Fruit fly (Drosophila melanogaster): ENCODE results near the gene Mink.

dm6 chr3R:24889303-24889892 lies 32.9 kb upstream of the Mink start:
- TF ChIP-seq Myc (optimal IDR thresholded peaks at IDR 0.05) = no peak
- no peak for TF ChIP-seq ey (GFP tag; optimal IDR thresholded peaks at IDR 0.05)
- no peak for TF ChIP-seq Dfd (GFP tag; optimal IDR thresholded peaks at IDR 0.05)
- no peak for TF ChIP-seq Hnf4 (GFP tag; optimal IDR thresholded peaks at IDR 0.05)
- no peak for TF ChIP-seq sv (GFP tag; optimal IDR thresholded peaks at IDR 0.05)
- TF ChIP-seq rgr (GFP tag; optimal IDR thresholded peaks at IDR 0.05) = no peak
- TF ChIP-seq lola (GFP tag; optimal IDR thresholded peaks at IDR 0.05) = no peak
- no peak for TF ChIP-seq pan (optimal IDR thresholded peaks at IDR 0.05)
- no peak for TF ChIP-seq brk (GFP tag; optimal IDR thresholded peaks at IDR 0.05)

Data from whole organism, wandering third instar larva.